Worm (Caenorhabditis elegans): Measurements from ENCODE around the gene srw-31.

- TF ChIP-seq nhr-237 (tag; optimal IDR thresholded peaks at IDR 0.05) (no peak), lin-13 (tag; optimal IDR thresholded peaks at IDR 0.05) (no peak), cnd-1 (tag; optimal IDR thresholded peaks at IDR 0.05) (no peak), mab-5 (tag; optimal IDR thresholded peaks at IDR 0.05) (no peak), lin-32 (GFP tag; optimal IDR thresholded peaks at IDR 0.05) (no peak), nhr-12 (tag; optimal IDR thresholded peaks at IDR 0.05) (no peak), ztf-11 (tag; optimal IDR thresholded peaks at IDR 0.05) (no peak), drap-1 (GFP tag; optimal IDR thresholded peaks at IDR 0.05) (no peak), pha-4 (tag; optimal IDR thresholded peaks at IDR 0.05) (no peak), sptf-1 (tag; optimal IDR thresholded peaks at IDR 0.05) (no peak), unc-62 (GFP tag; optimal IDR thresholded peaks at IDR 0.05) (no peak), ham-2 (GFP tag; optimal IDR thresholded peaks at IDR 0.05) (no peak), elt-3 (tag; optimal IDR thresholded peaks at IDR 0.05) (no peak)
These were observed 46.4 kb downstream of the srw-31 start, which contains the start of gene C38D9.8 for ce11 chrV:17552759-17553158.

Data from whole organism, mixed stage, embryonic.